Worm (Caenorhabditis elegans) whole organism, young adult: ENCODE results near the gene bkip-1.

Experiments
- ceh-40 ChIP-seq: fragments of 200-800 bp; sonication (Bioruptor generic); IDR thresholded peaks from 2 replicates; pipeline ENCODE4 v1.3.6; 2022; ENCODE audit warnings: missing genetic modification characterization, missing compliant biosample characterization
- let-526 ChIP-seq: fragments of 200-800 bp; sonication (Bioruptor generic); IDR thresholded peaks from 2 replicates; pipeline ENCODE4 v1.3.6; 2022; ENCODE audit warnings: missing genetic modification reagents, missing genetic modification characterization, missing compliant biosample characterization
- lin-54 ChIP-seq: fragments of 200-800 bp; sonication (Bioruptor generic); optimal IDR thresholded peaks from 2 replicates; lab custom pipeline; 2018; ENCODE audit warnings: mild to moderate bottlenecking, missing genetic modification characterization, missing compliant biosample characterization
- lir-1 ChIP-seq: fragments of 200-800 bp; sonication (Bioruptor generic); conservative IDR thresholded peaks from 2 replicates; pipeline ENCODE4 v1.3.6; 2022; ENCODE audit warnings: missing genetic modification reagents, missing genetic modification characterization, missing compliant biosample characterization
- lsy-27 ChIP-seq: sonication (generic microtip); optimal IDR thresholded peaks from 2 replicates; lab custom pipeline; 2017; ENCODE audit warnings: missing genetic modification characterization, mild to moderate bottlenecking, missing compliant biosample characterization, antibody characterized with exemption, missing genotype, borderline replicate concordance; ENCODE audit not compliant: insufficient read depth
- mxl-1 ChIP-seq: sonication (generic microtip); optimal IDR thresholded peaks from 2 replicates; lab custom pipeline; 2016; ENCODE audit warnings: missing genetic modification characterization, missing compliant biosample characterization
- nfya-1 ChIP-seq: sonication (generic microtip); optimal IDR thresholded peaks from 2 replicates; lab custom pipeline; 2017; ENCODE audit warnings: antibody characterized with exemption, missing compliant biosample characterization, missing genetic modification characterization, borderline replicate concordance; ENCODE audit not compliant: insufficient read depth
- pha-4 ChIP-seq: fragments of 150-350 bp; sonication (generic microtip); optimal IDR thresholded peaks from 2 replicates; lab custom pipeline; 2014; ENCODE audit warnings: missing biosample characterization, missing genetic modification reagents, missing genetic modification characterization
- somi-1 ChIP-seq: fragments of 200-800 bp; sonication (Bioruptor generic); optimal IDR thresholded peaks from 2 replicates; lab custom pipeline; 2018; ENCODE audit warnings: mild to moderate bottlenecking, missing genetic modification characterization, missing compliant biosample characterization
- zim-3 ChIP-seq: sonication (generic microtip); optimal IDR thresholded peaks from 2 replicates; lab custom pipeline; 2017; ENCODE audit warnings: mild to moderate bottlenecking, missing genetic modification characterization, moderate library complexity, missing compliant biosample characterization

ce11 chrII:14100963-14101362, at the start of gene bkip-1:
- TF ChIP-seq nfya-1 (tag; lab: Kevin White, UChicago) (no peak), somi-1 (no peak), lsy-27 (tag; lab: Kevin White, UChicago) (no peak), ceh-40 (GFP tag; lab: Robert Waterston, UW) (no peak), pha-4 (tag; lab: Kevin White, UChicago) (no peak), lin-54 (GFP tag; lab: Kevin White, UChicago) (no peak), let-526 (GFP tag; lab: Robert Waterston, UW) (no peak), mxl-1 (tag; lab: Kevin White, UChicago) (no peak), zim-3 (tag; lab: Kevin White, UChicago) (no peak), lir-1 (GFP tag; lab: Robert Waterston, UW) (no peak)
